Worm (Caenorhabditis elegans): ENCODE results near the gene ZK688.5.

DNA sequence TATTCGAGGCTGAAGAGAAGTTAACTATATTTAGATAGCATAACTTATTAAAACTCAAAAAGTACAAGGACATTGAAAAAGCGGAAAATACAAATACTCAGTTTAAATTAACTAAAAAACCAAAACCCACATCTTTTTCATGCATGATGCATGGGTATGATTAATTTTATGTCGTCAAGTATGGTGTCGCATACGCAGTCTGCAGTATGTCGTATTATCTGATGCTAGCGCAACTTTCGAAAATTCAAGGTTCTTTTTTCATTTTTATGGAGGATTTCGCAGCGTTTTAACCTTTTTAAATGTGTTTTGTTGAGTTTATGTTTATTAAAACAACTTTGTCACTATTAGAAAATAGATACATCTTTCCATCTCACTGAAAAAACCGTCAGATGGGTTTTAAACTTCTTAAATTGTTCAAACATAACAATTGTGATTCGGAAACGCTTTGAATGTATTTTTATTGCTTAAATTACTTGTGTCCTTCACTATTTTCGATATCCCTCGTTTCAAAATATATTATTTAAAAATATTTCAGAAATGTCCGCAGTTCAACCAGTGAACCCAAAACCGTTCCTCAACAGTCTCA lies 29.8 kb downstream of the ZK688.5 start, which contains the start of gene snr-5:
- TF ChIP-seq dao-5 (tag; optimal IDR thresholded peaks at IDR 0.05) (no peak), him-1 (tag; optimal IDR thresholded peaks at IDR 0.05) (no peak)
